Fruit fly (Drosophila melanogaster): ENCODE data around the gene hh.

The hh gene

DNA sequence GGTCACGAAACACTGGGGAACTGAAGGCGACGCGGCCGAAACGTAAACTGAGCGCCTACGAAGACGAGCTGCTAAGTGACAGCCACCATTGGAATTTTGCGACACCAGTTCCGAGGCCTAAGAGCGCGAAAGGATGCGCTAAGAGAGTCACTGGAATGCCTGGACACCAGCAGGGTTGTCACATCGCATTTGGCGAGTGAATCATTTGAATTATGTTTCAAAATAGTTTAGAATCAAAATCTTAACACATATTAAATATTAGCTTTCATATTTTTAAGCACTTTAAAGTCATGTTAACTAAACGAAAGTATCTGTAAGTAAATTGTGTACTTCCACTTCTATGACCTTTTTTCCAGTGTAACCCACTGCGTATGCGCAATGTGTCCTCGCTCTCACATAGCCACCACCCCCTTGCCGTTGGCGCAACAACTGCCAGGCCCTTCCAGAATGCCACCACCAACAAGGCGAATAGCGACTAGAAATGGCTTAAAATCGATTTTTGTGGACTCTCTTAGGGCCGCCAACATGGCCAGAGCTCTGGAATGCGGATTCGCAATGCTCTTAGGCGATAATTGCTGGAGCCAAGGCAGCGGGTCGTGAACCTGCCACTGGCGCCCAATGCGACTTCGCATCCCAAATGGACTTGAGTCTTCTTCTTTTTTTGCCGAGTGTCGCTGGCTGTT, 28.9 kb downstream of the hh start, which contains the start of gene Cow (continued):
- peak; percentile 52 for TF ChIP-seq phol (tag; optimal IDR thresholded peaks at IDR 0.05)
- peak; percentile 73 for TF ChIP-seq scrt (GFP tag; optimal IDR thresholded peaks at IDR 0.05)
- TF ChIP-seq CG6854 (GFP tag; optimal IDR thresholded peaks at IDR 0.05) = peak; percentile 69
- TF ChIP-seq org-1 (GFP tag; optimal IDR thresholded peaks at IDR 0.05) = peak; percentile 56
- TF ChIP-seq Antp (GFP tag; optimal IDR thresholded peaks at IDR 0.05) = peak; percentile 32
- peak; percentile 64 for TF ChIP-seq ind (GFP tag; optimal IDR thresholded peaks at IDR 0.05)
- TF ChIP-seq lilli (GFP tag; optimal IDR thresholded peaks at IDR 0.05) = peak; percentile 74
- no peak for TF ChIP-seq Bgb (GFP tag; IDR thresholded peaks at IDR 0.05; ENCODE audit: partially characterized antibody)
- TF ChIP-seq hkb (optimal IDR thresholded peaks at IDR 0.05) = no peak
- TF ChIP-seq hkb (GFP tag; IDR thresholded peaks at IDR 0.05) = peak; percentile 77
- TF ChIP-seq ac (GFP tag; optimal IDR thresholded peaks at IDR 0.05) = no peak
- no peak for TF ChIP-seq cg (GFP tag; optimal IDR thresholded peaks at IDR 0.05)
- TF ChIP-seq Bteb2 (GFP tag; optimal IDR thresholded peaks at IDR 0.05) = peak; percentile 54
- peak; percentile 32 for TF ChIP-seq her (GFP tag; optimal IDR thresholded peaks at IDR 0.05)
- TF ChIP-seq tx (GFP tag; optimal IDR thresholded peaks at IDR 0.05) = peak; percentile 11
- TF ChIP-seq gce (GFP tag; IDR thresholded peaks at IDR 0.05) = 0 out of 3 replicates have a peak, but pooled peaks have one; percentile 12
- TF ChIP-seq CG8388 (GFP tag; optimal IDR thresholded peaks at IDR 0.05) = peak; percentile 23
- peak; percentile 69 for TF ChIP-seq mam (GFP tag; optimal IDR thresholded peaks at IDR 0.05)
- TF ChIP-seq kay (GFP tag; optimal IDR thresholded peaks at IDR 0.05) = peak; percentile 36
- peak; percentile 56; the same call in 2 of the 3 replicates for TF ChIP-seq zfh1 (GFP tag; IDR thresholded peaks at IDR 0.05)
- TF ChIP-seq tap (tag; optimal IDR thresholded peaks at IDR 0.05) = peak; percentile 2
- TF ChIP-seq CG17802 (tag; optimal IDR thresholded peaks at IDR 0.05) = no peak
- no peak; the same call in 2 of the 3 replicates for TF ChIP-seq ken (GFP tag; IDR thresholded peaks at IDR 0.05)
- no peak for TF ChIP-seq CG4854 (GFP tag; optimal IDR thresholded peaks at IDR 0.05)
- TF ChIP-seq unpg (GFP tag; optimal IDR thresholded peaks at IDR 0.05) = peak; percentile 50
- TF ChIP-seq CG12769 (tag; optimal IDR thresholded peaks at IDR 0.05) = peak; percentile 90
- TF ChIP-seq MBD-R2 (GFP tag; IDR thresholded peaks at IDR 0.05) = peak; percentile 39; the same call in 1 of the 2 replicates
- TF ChIP-seq yki (optimal IDR thresholded peaks at IDR 0.05) = no peak
- TF ChIP-seq Sox102F (GFP tag; optimal IDR thresholded peaks at IDR 0.05) = peak; percentile 67
- TF ChIP-seq Abd-B (GFP tag; optimal IDR thresholded peaks at IDR 0.05) = no peak
- no peak for TF ChIP-seq CG7928 (GFP tag; optimal IDR thresholded peaks at IDR 0.05)
- peak; percentile 20 for TF ChIP-seq CG4282 (GFP tag; optimal IDR thresholded peaks at IDR 0.05)
- peak; percentile 84 for TF ChIP-seq Dbx (GFP tag; IDR thresholded peaks at IDR 0.05)
- peak; percentile 38 for TF ChIP-seq CG7786 (GFP tag; optimal IDR thresholded peaks at IDR 0.05)
- no peak for TF ChIP-seq Sin3A (optimal IDR thresholded peaks at IDR 0.05)
- peak; percentile 54 for TF ChIP-seq CG13624 (GFP tag; optimal IDR thresholded peaks at IDR 0.05)
- TF ChIP-seq CG3838 (GFP tag; optimal IDR thresholded peaks at IDR 0.05) = no peak
- TF ChIP-seq CG10321 (GFP tag; IDR thresholded peaks at IDR 0.05) = no peak
- TF ChIP-seq CG9609 (GFP tag; optimal IDR thresholded peaks at IDR 0.05) = peak; percentile 28
- TF ChIP-seq CG8281 (tag; optimal IDR thresholded peaks at IDR 0.05) = no peak
- TF ChIP-seq Six4 (GFP tag; optimal IDR thresholded peaks at IDR 0.05) = peak; percentile 20
- TF ChIP-seq fru (optimal IDR thresholded peaks at IDR 0.05) = no peak
- peak; percentile 73 for TF ChIP-seq Ada2b (GFP tag; IDR thresholded peaks at IDR 0.05)
- TF ChIP-seq CG17359 (tag; optimal IDR thresholded peaks at IDR 0.05) = peak; percentile 61
- TF ChIP-seq CG6689 (GFP tag; IDR thresholded peaks at IDR 0.05) = no peak
- peak; percentile 72 for TF ChIP-seq sob (GFP tag; IDR thresholded peaks at IDR 0.05)

All from whole organism, embryonic.